Worm (Caenorhabditis elegans) whole organism, L3 larva: Measurements from ENCODE around the gene cdk-4.

Source experiments
- ama-1 ChIP-seq: fragments of 150-350 bp; optimal IDR thresholded peaks from 2 replicates; lab custom pipeline; 2018
- fkh-2 ChIP-seq: fragments of 150-350 bp; optimal IDR thresholded peaks from 2 replicates; lab custom pipeline; 2014; ENCODE audit warnings: missing biosample characterization, missing genetic modification reagents, missing genetic modification characterization
- fos-1 ChIP-seq: fragments of 150-350 bp; optimal IDR thresholded peaks from 2 replicates; lab custom pipeline; 2014; ENCODE audit warnings: missing biosample characterization, missing genetic modification characterization
- jun-1 ChIP-seq: fragments of 150-350 bp; optimal IDR thresholded peaks from 2 replicates; lab custom pipeline; 2014; ENCODE audit warnings: missing biosample characterization, missing genetic modification reagents, missing genetic modification characterization
- nhr-12 ChIP-seq: fragments of 150-350 bp; optimal IDR thresholded peaks from 2 replicates; lab custom pipeline; 2014; ENCODE audit warnings: missing biosample characterization, missing genetic modification characterization
- nhr-77 ChIP-seq: fragments of 150-350 bp; optimal IDR thresholded peaks from 2 replicates; lab custom pipeline; 2014; ENCODE audit warnings: missing biosample characterization, missing genetic modification characterization
- unc-39 ChIP-seq: sonication (generic microtip); optimal IDR thresholded peaks from 4 replicates; lab custom pipeline; 2017; ENCODE audit warnings: missing biosample characterization, missing genetic modification characterization
- unc-62 ChIP-seq: fragments of 150-350 bp; sonication (generic microtip); optimal IDR thresholded peaks from 4 replicates; lab custom pipeline; 2014; ENCODE audit warnings: missing biosample characterization, missing genetic modification reagents, missing genetic modification characterization
- ztf-11 ChIP-seq: fragments of 150-350 bp; optimal IDR thresholded peaks from 2 replicates; lab custom pipeline; 2014; ENCODE audit warnings: missing biosample characterization, missing genetic modification characterization

DNA sequence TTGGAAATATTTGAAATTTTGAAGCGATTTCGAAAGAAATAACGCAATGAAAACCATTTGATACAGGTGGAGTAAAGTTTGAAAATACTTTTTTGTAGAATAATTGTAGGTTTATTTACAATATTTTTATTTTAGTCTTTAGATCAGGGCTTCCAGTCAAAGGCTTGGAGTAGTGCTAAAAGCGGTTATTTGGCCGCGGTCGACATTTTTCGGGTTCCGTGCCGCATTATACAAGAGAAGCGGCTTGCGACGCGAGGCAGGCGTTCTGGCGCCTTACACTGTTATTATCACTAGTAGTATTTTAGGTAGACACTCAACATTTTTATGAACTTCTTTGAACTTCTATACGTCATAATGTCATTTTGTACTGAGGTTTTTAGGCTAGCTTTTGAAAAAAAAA, 12.2 kb downstream of the cdk-4 start:
- TF ChIP-seq ztf-11 (no peak), jun-1 (tag; lab: Kevin White, UChicago) (no peak), nhr-77 (tag; lab: Kevin White, UChicago) (no peak), ama-1 (no peak), nhr-12 (tag; lab: Kevin White, UChicago) (no peak), unc-62 (GFP tag; lab: Kevin White, UChicago) (no peak), fkh-2 (tag; lab: Kevin White, UChicago) (no peak), unc-39 (tag; lab: Kevin White, UChicago) (no peak), fos-1 (tag; lab: Kevin White, UChicago) (no peak)
